Fruit fly (Drosophila melanogaster): Measurements from ENCODE around the gene Fgop2.

DNA sequence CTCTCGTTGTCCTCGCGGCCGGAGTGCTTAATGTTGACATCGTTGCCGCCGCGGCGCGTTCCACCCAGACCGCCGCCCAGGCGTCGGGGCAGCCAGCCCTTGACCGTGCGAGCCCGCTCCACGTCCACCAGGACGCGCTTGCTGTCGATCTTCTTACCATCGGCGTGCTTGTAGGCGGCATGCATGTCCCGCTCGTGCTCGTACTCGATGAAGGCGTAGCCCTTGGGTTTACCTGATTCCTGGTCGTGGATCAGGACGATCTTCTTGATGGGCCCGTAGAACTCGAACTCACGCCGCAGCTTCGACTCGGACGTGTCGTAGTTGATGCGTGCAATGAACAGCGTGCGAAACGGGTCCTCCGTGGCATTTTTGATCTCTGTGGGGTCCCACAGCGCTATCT is 25.7 kb upstream of the Fgop2 start:
- TF ChIP-seq EcR (GFP tag; optimal IDR thresholded peaks at IDR 0.05) (no peak), pan (optimal IDR thresholded peaks at IDR 0.05) (no peak), Dll (optimal IDR thresholded peaks at IDR 0.05) (no peak)
